Fruit fly (Drosophila melanogaster): Measurements from ENCODE around the gene CG13445.

- no peak for TF ChIP-seq CG11723 (GFP tag; optimal IDR thresholded peaks at IDR 0.05)
- TF ChIP-seq CG15073 (GFP tag; optimal IDR thresholded peaks at IDR 0.05): no peak
- TF ChIP-seq Ssrp (tag; optimal IDR thresholded peaks at IDR 0.05): no peak
- TF ChIP-seq CG17328 (GFP tag; IDR thresholded peaks at IDR 0.05): no peak
- TF ChIP-seq CG8924 (tag; optimal IDR thresholded peaks at IDR 0.05): no peak
- no peak for TF ChIP-seq CG30020 (tag; optimal IDR thresholded peaks at IDR 0.05)
- TF ChIP-seq Abd-B (GFP tag; optimal IDR thresholded peaks at IDR 0.05): no peak
- TF ChIP-seq Bgb (GFP tag; IDR thresholded peaks at IDR 0.05; ENCODE audit: partially characterized antibody): no peak
Observed at dm6 chr3L:15802655-15803054, 6.6 kb upstream of the CG13445 start.
